Worm (Caenorhabditis elegans): ENCODE data around the gene C08F1.8.

DNA sequence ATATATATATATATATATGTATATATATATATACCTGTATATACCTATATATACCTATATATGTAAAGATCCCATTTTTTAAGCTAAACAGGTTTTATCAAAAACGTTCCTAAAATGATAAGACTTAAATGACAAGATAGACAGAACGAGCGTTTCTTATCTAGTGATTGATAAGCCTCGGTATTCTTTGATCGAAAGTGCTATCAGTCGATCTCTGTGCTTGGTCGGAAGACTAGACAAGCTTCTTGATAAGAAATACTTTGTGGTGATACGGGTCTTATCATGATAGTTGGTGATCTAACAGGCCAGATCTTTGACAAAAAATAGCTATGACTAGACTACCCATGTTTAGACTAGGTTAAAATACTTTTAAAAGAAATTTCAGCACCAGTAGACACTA lies 43.6 kb upstream of the C08F1.8 start:
- TF ChIP-seq snpc-4 (tag; optimal IDR thresholded peaks at IDR 0.05) (no peak), tbx-2 (tag; optimal IDR thresholded peaks at IDR 0.05) (no peak), mdl-1 (tag; optimal IDR thresholded peaks at IDR 0.05) (peak in 1 of 2 experiments; percentile 7)

Measured in whole organism, L1 larva.